Fruit fly (Drosophila melanogaster) whole organism, embryonic: ENCODE results near the gene CG43895.

Source experiments
- ATbp ChIP-seq: fragments of 200-800 bp; sonication (Bioruptor generic); optimal IDR thresholded peaks from 2 replicates; lab custom pipeline; 2017; ENCODE audit warnings: missing biosample characterization, mild to moderate bottlenecking, missing genetic modification characterization, missing genetic modification reagents
- Adf1 ChIP-seq: fragments of 200-800 bp; sonication (Bioruptor generic); IDR thresholded peaks from 2 replicates; pipeline ENCODE4 v1.3.6; 2022; ENCODE audit warnings: missing biosample characterization, missing genetic modification characterization
- Asciz ChIP-seq: fragments of 200-800 bp; sonication (Bioruptor generic); optimal IDR thresholded peaks from 2 replicates; lab custom pipeline; 2017; ENCODE audit warnings: missing biosample characterization, mild to moderate bottlenecking, missing genetic modification characterization, missing genetic modification reagents
- CG10209 ChIP-seq: fragments of 200-800 bp; sonication (Bioruptor generic); optimal IDR thresholded peaks from 3 replicates; lab custom pipeline; 2017; ENCODE audit warnings: missing biosample characterization, mild to moderate bottlenecking, missing genetic modification characterization, missing genetic modification reagents
- CG10274 ChIP-seq: fragments of 200-800 bp; sonication (Bioruptor generic); optimal IDR thresholded peaks from 3 replicates; lab custom pipeline; 2017; ENCODE audit warnings: missing biosample characterization, mild to moderate bottlenecking, missing genetic modification characterization
- CG10543 ChIP-seq: fragments of 200-800 bp; sonication (Bioruptor generic); optimal IDR thresholded peaks from 3 replicates; lab custom pipeline; 2017; ENCODE audit warnings: missing biosample characterization, mild to moderate bottlenecking, missing genetic modification characterization, moderate library complexity
- CG14050 ChIP-seq: fragments of 200-800 bp; sonication (Bioruptor generic); IDR thresholded peaks from 3 replicates; pipeline ENCODE4 v1.3.6; 2022; ENCODE audit warnings: missing biosample characterization, missing genetic modification characterization
- CG15601 ChIP-seq: fragments of 200-800 bp; sonication (Bioruptor generic); optimal IDR thresholded peaks from 3 replicates; lab custom pipeline; 2019; ENCODE audit warnings: missing biosample characterization, mild to moderate bottlenecking, missing genetic modification characterization, moderate library complexity
- CG16863 ChIP-seq: fragments of 200-800 bp; sonication (Bioruptor generic); optimal IDR thresholded peaks from 3 replicates; lab custom pipeline; 2016; ENCODE audit warnings: missing biosample characterization, missing genetic modification characterization
- CG17328 ChIP-seq: fragments of 200-800 bp; sonication (Bioruptor generic); IDR thresholded peaks from 2 replicates; pipeline ENCODE4 v1.3.6; 2022; ENCODE audit warnings: missing biosample characterization, missing genetic modification characterization
- CG2202 ChIP-seq: fragments of 200-800 bp; sonication (Bioruptor generic); optimal IDR thresholded peaks from 2 replicates; lab custom pipeline; 2018; ENCODE audit warnings: missing biosample characterization, mild to moderate bottlenecking, missing genetic modification characterization
- CG31388 ChIP-seq: fragments of 200-800 bp; sonication (Bioruptor generic); optimal IDR thresholded peaks from 2 replicates; lab custom pipeline; 2016; ENCODE audit warnings: missing biosample characterization, missing genetic modification characterization
- CG32532 ChIP-seq: fragments of 200-800 bp; sonication (Bioruptor generic); IDR thresholded peaks from 2 replicates; pipeline ENCODE4 v1.3.6; 2022; ENCODE audit warnings: missing biosample characterization, missing genetic modification characterization
- CG33557 ChIP-seq: fragments of 200-800 bp; sonication (Bioruptor generic); optimal IDR thresholded peaks from 2 replicates; lab custom pipeline; 2019; ENCODE audit warnings: missing biosample characterization, mild to moderate bottlenecking, missing genetic modification characterization, moderate library complexity
- CG3726 ChIP-seq: fragments of 200-800 bp; sonication (Bioruptor generic); IDR thresholded peaks from 3 replicates; pipeline ENCODE4, ENCODE4 v1.3.6; 2022; ENCODE audit warnings: missing biosample characterization, missing genetic modification characterization
- CG4282 ChIP-seq: fragments of 200-800 bp; sonication (Bioruptor generic); optimal IDR thresholded peaks from 2 replicates; lab custom pipeline; 2016; ENCODE audit warnings: missing biosample characterization, missing genetic modification characterization
- CG4328 ChIP-seq: fragments of 200-800 bp; sonication (Bioruptor generic); optimal IDR thresholded peaks from 3 replicates; lab custom pipeline; 2017; ENCODE audit warnings: missing biosample characterization, missing genetic modification reagents, missing genetic modification characterization
- CG5245 ChIP-seq: fragments of 200-800 bp; sonication (Bioruptor generic); optimal IDR thresholded peaks from 3 replicates; lab custom pipeline; 2016; ENCODE audit warnings: missing biosample characterization, missing genetic modification characterization
- CG7271 ChIP-seq: fragments of 200-800 bp; sonication (Bioruptor generic); optimal IDR thresholded peaks from 2 replicates; lab custom pipeline; 2018; ENCODE audit warnings: missing biosample characterization, mild to moderate bottlenecking, missing genetic modification characterization, moderate library complexity
- CG7556 ChIP-seq: fragments of 200-800 bp; sonication (Bioruptor generic); optimal IDR thresholded peaks from 2 replicates; lab custom pipeline; 2017; ENCODE audit warnings: missing biosample characterization, mild to moderate bottlenecking, missing genetic modification characterization
- CG7745 ChIP-seq: fragments of 200-800 bp; sonication (Bioruptor generic); optimal IDR thresholded peaks from 2 replicates; lab custom pipeline; 2018; ENCODE audit warnings: missing biosample characterization, mild to moderate bottlenecking, missing genetic modification characterization, moderate library complexity
- CG9817 ChIP-seq: fragments of 200-800 bp; sonication (Bioruptor generic); optimal IDR thresholded peaks from 2 replicates; lab custom pipeline; 2018; ENCODE audit warnings: missing biosample characterization, mild to moderate bottlenecking, missing genetic modification characterization, moderate library complexity
- CG9876 ChIP-seq: fragments of 200-800 bp; sonication (Bioruptor generic); optimal IDR thresholded peaks from 2 replicates; lab custom pipeline; 2016; ENCODE audit warnings: missing biosample characterization, missing genetic modification characterization
- Dek ChIP-seq: fragments of 200-800 bp; sonication (Bioruptor generic); optimal IDR thresholded peaks from 3 replicates; lab custom pipeline; 2019; ENCODE audit warnings: missing biosample characterization, mild to moderate bottlenecking, missing genetic modification characterization, moderate library complexity
- Dll ChIP-seq: fragments of 200-800 bp; sonication (Bioruptor generic); IDR thresholded peaks from 4 replicates; pipeline ENCODE4 v1.3.6; 2022; ENCODE audit warnings: missing biosample characterization, missing genetic modification characterization; ENCODE audit not compliant: partially characterized antibody
- Drgx ChIP-seq: fragments of 200-800 bp; sonication (Bioruptor generic); IDR thresholded peaks from 2 replicates; pipeline ENCODE4 v1.3.6; 2022; ENCODE audit warnings: missing biosample characterization, missing genetic modification characterization
- Ets97D ChIP-seq: fragments of 200-800 bp; sonication (Bioruptor generic); optimal IDR thresholded peaks from 3 replicates; lab custom pipeline; 2016; ENCODE audit warnings: missing biosample characterization, missing genetic modification characterization
- GATAe ChIP-seq: fragments of 200-800 bp; sonication (Bioruptor generic); conservative IDR thresholded peaks from 2 replicates; pipeline ENCODE4 v1.3.6; 2022; ENCODE audit warnings: missing biosample characterization, missing genetic modification characterization
- Hr39 ChIP-seq: fragments of >200 bp; optimal IDR thresholded peaks from 2 replicates; lab custom pipeline; 2017
- Hsf ChIP-seq: fragments of 200-800 bp; sonication (Bioruptor generic); optimal IDR thresholded peaks from 3 replicates; lab custom pipeline; 2016; ENCODE audit warnings: missing biosample characterization, missing genetic modification characterization
- Jarid2 ChIP-seq: fragments of 200-800 bp; sonication (Bioruptor generic); optimal IDR thresholded peaks from 3 replicates; lab custom pipeline; 2017; ENCODE audit warnings: mild to moderate bottlenecking, missing biosample characterization, missing genetic modification reagents, missing genetic modification characterization
- NC2α ChIP-seq: fragments of 200-800 bp; sonication (Bioruptor generic); optimal IDR thresholded peaks from 2 replicates; lab custom pipeline; 2016; ENCODE audit warnings: missing biosample characterization, missing genetic modification characterization
- NK7.1 ChIP-seq: fragments of 200-800 bp; sonication (Bioruptor generic); optimal IDR thresholded peaks from 3 replicates; lab custom pipeline; 2016; ENCODE audit warnings: missing biosample characterization, missing genetic modification characterization
- Vsx1 ChIP-seq: fragments of 200-800 bp; sonication (Bioruptor generic); optimal IDR thresholded peaks from 2 replicates; lab custom pipeline; 2017; ENCODE audit warnings: missing biosample characterization, mild to moderate bottlenecking, missing genetic modification characterization, missing genetic modification reagents
- abd-A ChIP-seq: fragments of 200-800 bp; sonication (Bioruptor generic); optimal IDR thresholded peaks from 3 replicates; lab custom pipeline; 2019; ENCODE audit warnings: missing biosample characterization, mild to moderate bottlenecking, missing genetic modification characterization, moderate library complexity
- cato ChIP-seq: fragments of 200-800 bp; sonication (Bioruptor generic); optimal IDR thresholded peaks from 2 replicates; lab custom pipeline; 2016; ENCODE audit warnings: missing biosample characterization, missing genetic modification characterization, borderline replicate concordance
- crc ChIP-seq: fragments of 200-800 bp; sonication (Bioruptor generic); optimal IDR thresholded peaks from 2 replicates; lab custom pipeline; 2016; ENCODE audit warnings: missing biosample characterization, missing genetic modification characterization
- fru ChIP-seq: fragments of >200 bp; optimal IDR thresholded peaks from 2 replicates; lab custom pipeline; 2017
- hb ChIP-seq: fragments of 200-800 bp; sonication (Bioruptor generic); IDR thresholded peaks from 3 replicates; pipeline ENCODE4 v1.3.6; 2022; ENCODE audit warnings: missing biosample characterization, missing genetic modification characterization; ENCODE audit not compliant: partially characterized antibody
- nau ChIP-seq: fragments of 200-800 bp; sonication (Bioruptor generic); optimal IDR thresholded peaks from 3 replicates; lab custom pipeline; 2017; ENCODE audit warnings: missing biosample characterization, mild to moderate bottlenecking, missing genetic modification characterization, missing genetic modification reagents
- peb ChIP-seq: fragments of 200-800 bp; sonication (Bioruptor generic); IDR thresholded peaks from 2 replicates; pipeline ENCODE4 v1.3.6; 2022; ENCODE audit warnings: missing biosample characterization, missing genetic modification characterization
- phol ChIP-seq: fragments of 200-800 bp; sonication (Bioruptor generic); optimal IDR thresholded peaks from 3 replicates; lab custom pipeline; 2018; ENCODE audit warnings: missing biosample characterization, mild to moderate bottlenecking, missing genetic modification characterization, moderate library complexity
- pnt ChIP-seq: fragments of 200-800 bp; sonication (Bioruptor generic); optimal IDR thresholded peaks from 3 replicates; lab custom pipeline; 2016; ENCODE audit warnings: missing biosample characterization, missing genetic modification characterization
- pum ChIP-seq: fragments of 200-800 bp; sonication (Bioruptor generic); optimal IDR thresholded peaks from 2 replicates; lab custom pipeline; 2016; ENCODE audit warnings: missing biosample characterization, missing genetic modification characterization
- sisA ChIP-seq: fragments of 200-800 bp; sonication (Bioruptor generic); IDR thresholded peaks from 2 replicates; pipeline ENCODE4 v1.3.6; 2022; ENCODE audit warnings: missing biosample characterization, missing genetic modification characterization
- tgo ChIP-seq: fragments of 200-800 bp; sonication (Bioruptor generic); IDR thresholded peaks from 3 replicates; pipeline ENCODE4 v1.3.6; 2022; ENCODE audit warnings: missing biosample characterization, missing genetic modification characterization
- tll ChIP-seq, 2 experiments: fragments of 200-800 bp in 1 of 2; fragments of >200 bp in 1 of 2; sonication (Bioruptor generic) in 1 of 2; optimal IDR thresholded peaks; 2 replicates each; lab custom pipeline; 2017 to 2019; ENCODE audit warnings: missing biosample characterization in 2 of 2, missing genetic modification characterization in 2 of 2, mild to moderate bottlenecking in 1 of 2, moderate library complexity in 1 of 2
- trem ChIP-seq: fragments of 200-800 bp; optimal IDR thresholded peaks from 3 replicates; lab custom pipeline; 2019; ENCODE audit warnings: missing biosample characterization, mild to moderate bottlenecking, missing genetic modification characterization, moderate library complexity

The CG43895 gene

dm6 chr3L:21839720-21840641, 26.5 kb upstream of the CG43895 start (continued):
- TF ChIP-seq crc (GFP tag; lab: Kevin White, UChicago) (peak; percentile 92), CG31388 (GFP tag; lab: Kevin White, UChicago) (peak; percentile 83), cato (GFP tag; lab: Kevin White, UChicago) (peak; percentile 80), Drgx (peak; percentile 93), NK7.1 (peak; percentile 93), CG10209 (GFP tag; lab: Kevin White, UChicago) (peak; percentile 93), CG14050 (GFP tag; lab: Robert Waterston, UW) (peak; percentile 74), Vsx1 (GFP tag; lab: Kevin White, UChicago) (peak; percentile 78), Asciz (GFP tag; lab: Kevin White, UChicago) (peak; percentile 93), pum (GFP tag; lab: Kevin White, UChicago) (peak; percentile 92), Jarid2 (GFP tag; lab: Kevin White, UChicago) (peak; percentile 80), sisA (GFP tag; lab: Robert Waterston, UW) (peak; percentile 90), CG33557 (peak; percentile 64), CG7556 (peak; percentile 97), tll (GFP tag; optimal IDR thresholded peaks at IDR 0.05; lab: Kevin White, UChicago) (peak in 1 of 2 experiments; percentile 3), CG7271 (peak; percentile 42), hb (GFP tag; lab: Robert Waterston, UW) (no peak), CG9817 (tag; lab: Kevin White, UChicago) (peak; percentile 88), CG10274 (GFP tag; lab: Kevin White, UChicago) (peak; percentile 87), CG9876 (GFP tag; lab: Kevin White, UChicago) (peak; percentile 78), Dll (GFP tag; lab: Robert Waterston, UW) (0 out of 4 replicates have a peak, but pooled peaks have one; percentile 18), nau (GFP tag; lab: Kevin White, UChicago) (peak; percentile 95), CG32532 (peak; percentile 89), trem (tag; lab: Kevin White, UChicago) (peak; percentile 75), CG7745 (tag; lab: Kevin White, UChicago) (no peak), tgo (GFP tag; lab: Robert Waterston, UW) (peak; percentile 93), peb (GFP tag; lab: Robert Waterston, UW) (peak; percentile 88), phol (peak; percentile 93), CG16863 (GFP tag; lab: Kevin White, UChicago) (peak; percentile 93), Hr39 (lab: Kevin White, UChicago) (no peak), CG4282 (peak; percentile 74), CG4328 (GFP tag; lab: Kevin White, UChicago) (peak; percentile 82), CG10543 (GFP tag; lab: Kevin White, UChicago) (peak; percentile 94), GATAe (peak; percentile 62), CG5245 (GFP tag; lab: Kevin White, UChicago) (peak; percentile 88), CG3726 (GFP tag; lab: Robert Waterston, UW) (peak; percentile 91), Ets97D (peak; percentile 80), abd-A (tag; lab: Kevin White, UChicago) (no peak), pnt (GFP tag; lab: Kevin White, UChicago) (peak; percentile 92), CG15601 (peak; percentile 86), Hsf (peak; percentile 95), Adf1 (GFP tag; lab: Robert Waterston, UW) (peak; percentile 70), CG17328 (GFP tag; lab: Robert Waterston, UW) (peak; percentile 86), NC2α (GFP tag; lab: Kevin White, UChicago) (peak; percentile 82), Dek (tag; lab: Kevin White, UChicago) (peak; percentile 88), CG2202 (peak; percentile 84), fru (lab: Kevin White, UChicago) (no peak), ATbp (GFP tag; lab: Kevin White, UChicago) (peak; percentile 90)
